Fruit fly (Drosophila melanogaster) whole organism, embryonic: Measurements from ENCODE around the gene Bruce.

Source experiments
- ATbp ChIP-seq: fragments of 200-800 bp; sonication (Bioruptor generic); optimal IDR thresholded peaks from 2 replicates; lab custom pipeline; 2017; ENCODE audit warnings: missing biosample characterization, mild to moderate bottlenecking, missing genetic modification characterization, missing genetic modification reagents
- Asciz ChIP-seq: fragments of 200-800 bp; sonication (Bioruptor generic); optimal IDR thresholded peaks from 2 replicates; lab custom pipeline; 2017; ENCODE audit warnings: missing biosample characterization, mild to moderate bottlenecking, missing genetic modification characterization, missing genetic modification reagents
- Awh ChIP-seq: fragments of 200-800 bp; sonication (Bioruptor generic); IDR thresholded peaks from 2 replicates; pipeline ENCODE4, ENCODE4 v1.3.6; 2022; ENCODE audit warnings: missing biosample characterization, missing genetic modification characterization
- CG10147 ChIP-seq: fragments of 200-800 bp; sonication (Bioruptor generic); optimal IDR thresholded peaks from 2 replicates; lab custom pipeline; 2019; ENCODE audit warnings: missing biosample characterization, mild to moderate bottlenecking, missing genetic modification characterization, moderate library complexity
- CG10274 ChIP-seq: fragments of 200-800 bp; sonication (Bioruptor generic); optimal IDR thresholded peaks from 3 replicates; lab custom pipeline; 2017; ENCODE audit warnings: missing biosample characterization, mild to moderate bottlenecking, missing genetic modification characterization
- CG10565 ChIP-seq: fragments of 200-800 bp; sonication (Bioruptor generic); optimal IDR thresholded peaks from 3 replicates; lab custom pipeline; 2016; ENCODE audit warnings: missing biosample characterization, mild to moderate bottlenecking, missing genetic modification characterization
- CG11560 ChIP-seq: fragments of 200-800 bp; sonication (Bioruptor generic); IDR thresholded peaks from 3 replicates; pipeline ENCODE4 v1.3.6; 2022; ENCODE audit warnings: missing biosample characterization, missing genetic modification characterization
- CG11723 ChIP-seq: fragments of 200-800 bp; sonication (Bioruptor generic); optimal IDR thresholded peaks from 2 replicates; lab custom pipeline; 2017; ENCODE audit warnings: missing biosample characterization, mild to moderate bottlenecking, missing genetic modification characterization
- CG12219 ChIP-seq: fragments of 200-800 bp; sonication (Bioruptor generic); optimal IDR thresholded peaks from 3 replicates; lab custom pipeline; 2018; ENCODE audit warnings: missing biosample characterization, mild to moderate bottlenecking, missing genetic modification characterization
- CG12299 ChIP-seq: fragments of 200-800 bp; sonication (Bioruptor generic); optimal IDR thresholded peaks from 2 replicates; lab custom pipeline; 2018; ENCODE audit warnings: missing biosample characterization, mild to moderate bottlenecking, missing genetic modification characterization
- CG12391 ChIP-seq: fragments of 200-800 bp; sonication (Bioruptor generic); optimal IDR thresholded peaks from 3 replicates; lab custom pipeline; 2018; ENCODE audit warnings: missing biosample characterization, mild to moderate bottlenecking, missing genetic modification characterization, moderate library complexity
- CG12659 ChIP-seq: fragments of 200-800 bp; sonication (Bioruptor generic); optimal IDR thresholded peaks from 3 replicates; lab custom pipeline; 2017; ENCODE audit warnings: mild to moderate bottlenecking, missing biosample characterization, missing genetic modification reagents, missing genetic modification characterization
- CG13296 ChIP-seq: fragments of 200-800 bp; sonication (Bioruptor generic); optimal IDR thresholded peaks from 3 replicates; lab custom pipeline; 2018; ENCODE audit warnings: missing biosample characterization, mild to moderate bottlenecking, missing genetic modification characterization
- CG17612 ChIP-seq: fragments of 200-800 bp; sonication (Bioruptor generic); IDR thresholded peaks from 2 replicates; pipeline ENCODE4 v1.3.6; 2022; ENCODE audit warnings: missing biosample characterization, missing genetic modification characterization
- CG17802 ChIP-seq: fragments of 200-800 bp; sonication (Bioruptor generic); optimal IDR thresholded peaks from 2 replicates; lab custom pipeline; 2018; ENCODE audit warnings: missing biosample characterization, mild to moderate bottlenecking, missing genetic modification characterization, moderate library complexity
- CG18599 ChIP-seq: fragments of 200-800 bp; sonication (Bioruptor generic); optimal IDR thresholded peaks from 3 replicates; lab custom pipeline; 2017; ENCODE audit warnings: missing biosample characterization, missing genetic modification characterization, mild to moderate bottlenecking, moderate library complexity, missing genetic modification reagents
- CG2202 ChIP-seq: fragments of 200-800 bp; sonication (Bioruptor generic); optimal IDR thresholded peaks from 2 replicates; lab custom pipeline; 2018; ENCODE audit warnings: missing biosample characterization, mild to moderate bottlenecking, missing genetic modification characterization
- CG2712 ChIP-seq: fragments of 200-800 bp; optimal IDR thresholded peaks from 3 replicates; lab custom pipeline; 2019; ENCODE audit warnings: missing biosample characterization, mild to moderate bottlenecking, missing genetic modification characterization, moderate library complexity
- CG3163 ChIP-seq: fragments of 200-800 bp; sonication (Bioruptor generic); optimal IDR thresholded peaks from 3 replicates; lab custom pipeline; 2016; ENCODE audit warnings: missing biosample characterization, missing genetic modification characterization
- CG34224 ChIP-seq: fragments of 200-800 bp; sonication (Bioruptor generic); IDR thresholded peaks from 3 replicates; pipeline ENCODE4 v1.3.6; 2022; ENCODE audit warnings: missing biosample characterization, missing genetic modification characterization; ENCODE audit not compliant: partially characterized antibody
- CG34422 ChIP-seq: fragments of 200-800 bp; sonication (Bioruptor generic); IDR thresholded peaks from 3 replicates; pipeline ENCODE4 v1.3.6; 2022; ENCODE audit warnings: missing biosample characterization, missing genetic modification characterization
- CG4404 ChIP-seq: fragments of 200-800 bp; sonication (Bioruptor generic); IDR thresholded peaks from 2 replicates; pipeline ENCODE4 v1.3.6; 2022; ENCODE audit warnings: missing biosample characterization, missing genetic modification characterization
- CG7839 ChIP-seq: fragments of 200-800 bp; sonication (Bioruptor generic); optimal IDR thresholded peaks from 3 replicates; lab custom pipeline; 2018; ENCODE audit warnings: missing biosample characterization, mild to moderate bottlenecking, missing genetic modification characterization, moderate library complexity
- CG7987 ChIP-seq: fragments of 200-800 bp; sonication (Bioruptor generic); optimal IDR thresholded peaks from 2 replicates; lab custom pipeline; 2018; ENCODE audit warnings: missing biosample characterization, mild to moderate bottlenecking, missing genetic modification characterization, moderate library complexity
- CG8359 ChIP-seq: fragments of 200-800 bp; sonication (Bioruptor generic); optimal IDR thresholded peaks from 2 replicates; lab custom pipeline; 2017; ENCODE audit warnings: missing biosample characterization, mild to moderate bottlenecking, missing genetic modification characterization, borderline replicate concordance
- CrebB ChIP-seq: fragments of 200-800 bp; sonication (Bioruptor generic); optimal IDR thresholded peaks from 3 replicates; lab custom pipeline; 2018; ENCODE audit warnings: missing biosample characterization, mild to moderate bottlenecking, missing genetic modification characterization
- Dref ChIP-seq: fragments of 200-800 bp; sonication (Bioruptor generic); IDR thresholded peaks from 2 replicates; pipeline ENCODE4 v1.3.6; 2022; ENCODE audit warnings: missing biosample characterization, missing genetic modification characterization
- Eip74EF ChIP-seq, 2 experiments: fragments of 200-800 bp in 1 of 2; fragments of >200 bp in 1 of 2; sonication (Bioruptor generic) in 1 of 2; optimal IDR thresholded peaks; 2 replicates each; lab custom pipeline; 2017 to 2019; ENCODE audit warnings: missing biosample characterization in 2 of 2, missing genetic modification characterization in 2 of 2, mild to moderate bottlenecking in 1 of 2, moderate library complexity in 1 of 2
- Kr ChIP-seq: fragments of 200-800 bp; sonication (Bioruptor generic); optimal IDR thresholded peaks from 2 replicates; lab custom pipeline; 2017; ENCODE audit warnings: missing biosample characterization, mild to moderate bottlenecking, missing genetic modification characterization
- MESR4 ChIP-seq: fragments of 200-800 bp; sonication (Bioruptor generic); optimal IDR thresholded peaks from 2 replicates; lab custom pipeline; 2018; ENCODE audit warnings: missing biosample characterization, mild to moderate bottlenecking, missing genetic modification characterization, moderate library complexity
- Mad ChIP-seq: fragments of 200-800 bp; sonication (Bioruptor generic); optimal IDR thresholded peaks from 2 replicates; lab custom pipeline; 2016; ENCODE audit warnings: missing biosample characterization, missing genetic modification characterization
- Rfx ChIP-seq: fragments of 200-800 bp; sonication (Bioruptor generic); IDR thresholded peaks from 2 replicates; pipeline ENCODE4 v1.3.6; 2022; ENCODE audit warnings: missing biosample characterization, missing genetic modification characterization
- Side ChIP-seq: fragments of 200-800 bp; sonication (Bioruptor generic); optimal IDR thresholded peaks from 2 replicates; lab custom pipeline; 2016; ENCODE audit warnings: missing biosample characterization, missing genetic modification characterization
- ab ChIP-seq: fragments of 200-800 bp; sonication (Bioruptor generic); optimal IDR thresholded peaks from 2 replicates; lab custom pipeline; 2016; ENCODE audit warnings: missing biosample characterization, missing genetic modification characterization
- ash1 ChIP-seq: fragments of 200-800 bp; sonication (Bioruptor generic); optimal IDR thresholded peaks from 2 replicates; lab custom pipeline; 2018; ENCODE audit warnings: missing biosample characterization, mild to moderate bottlenecking, missing genetic modification characterization
- corto ChIP-seq: fragments of 200-800 bp; sonication (Bioruptor generic); optimal IDR thresholded peaks from 2 replicates; lab custom pipeline; 2016; ENCODE audit warnings: missing biosample characterization, mild to moderate bottlenecking, missing genetic modification characterization, moderate library complexity
- hkb ChIP-seq, 2 experiments: fragments of 200-800 bp in 1 of 2; fragments of >200 bp in 1 of 2; sonication (Bioruptor generic) in 1 of 2; IDR thresholded peaks in 1 of 2; optimal IDR thresholded peaks in 1 of 2; 2 replicates each; pipeline versions ENCODE4 v1.3.6 to Lab custom; 2017 to 2022; ENCODE audit warnings: missing biosample characterization in 1 of 2, missing genetic modification characterization in 1 of 2
- insv ChIP-seq, 2 experiments: fragments of 200-800 bp; sonication (Bioruptor generic); optimal IDR thresholded peaks; 3 replicates each; lab custom pipeline; 2016 to 2018; ENCODE audit warnings: missing biosample characterization in 2 of 2, missing genetic modification characterization in 2 of 2
- jing ChIP-seq: fragments of 200-800 bp; sonication (Bioruptor generic); optimal IDR thresholded peaks from 2 replicates; lab custom pipeline; 2018; ENCODE audit warnings: missing biosample characterization, mild to moderate bottlenecking, missing genetic modification characterization
- kay ChIP-seq: fragments of 200-800 bp; sonication (Bioruptor generic); optimal IDR thresholded peaks from 2 replicates; lab custom pipeline; 2016; ENCODE audit warnings: missing biosample characterization, missing genetic modification characterization
- lmd ChIP-seq: fragments of 200-800 bp; sonication (Bioruptor generic); IDR thresholded peaks from 2 replicates; pipeline ENCODE4 v1.3.6; 2022; ENCODE audit warnings: missing biosample characterization, missing genetic modification characterization
- peb ChIP-seq: fragments of 200-800 bp; sonication (Bioruptor generic); IDR thresholded peaks from 2 replicates; pipeline ENCODE4 v1.3.6; 2022; ENCODE audit warnings: missing biosample characterization, missing genetic modification characterization
- phol ChIP-seq: fragments of 200-800 bp; sonication (Bioruptor generic); optimal IDR thresholded peaks from 3 replicates; lab custom pipeline; 2018; ENCODE audit warnings: missing biosample characterization, mild to moderate bottlenecking, missing genetic modification characterization, moderate library complexity
- sd ChIP-seq: fragments of 200-800 bp; sonication (Bioruptor generic); optimal IDR thresholded peaks from 3 replicates; lab custom pipeline; 2018; ENCODE audit warnings: missing biosample characterization, mild to moderate bottlenecking, missing genetic modification characterization, moderate library complexity
- sim ChIP-seq: fragments of 200-800 bp; sonication (Bioruptor generic); IDR thresholded peaks from 2 replicates; pipeline ENCODE4 v1.3.6; 2022; ENCODE audit warnings: missing biosample characterization, missing genetic modification characterization
- ttk ChIP-seq: fragments of 200-800 bp; sonication (Bioruptor generic); IDR thresholded peaks from 2 replicates; pipeline ENCODE4 v2.1.2; 2022; ENCODE audit warnings: missing biosample characterization, missing genetic modification characterization

Bruce gene

DNA sequence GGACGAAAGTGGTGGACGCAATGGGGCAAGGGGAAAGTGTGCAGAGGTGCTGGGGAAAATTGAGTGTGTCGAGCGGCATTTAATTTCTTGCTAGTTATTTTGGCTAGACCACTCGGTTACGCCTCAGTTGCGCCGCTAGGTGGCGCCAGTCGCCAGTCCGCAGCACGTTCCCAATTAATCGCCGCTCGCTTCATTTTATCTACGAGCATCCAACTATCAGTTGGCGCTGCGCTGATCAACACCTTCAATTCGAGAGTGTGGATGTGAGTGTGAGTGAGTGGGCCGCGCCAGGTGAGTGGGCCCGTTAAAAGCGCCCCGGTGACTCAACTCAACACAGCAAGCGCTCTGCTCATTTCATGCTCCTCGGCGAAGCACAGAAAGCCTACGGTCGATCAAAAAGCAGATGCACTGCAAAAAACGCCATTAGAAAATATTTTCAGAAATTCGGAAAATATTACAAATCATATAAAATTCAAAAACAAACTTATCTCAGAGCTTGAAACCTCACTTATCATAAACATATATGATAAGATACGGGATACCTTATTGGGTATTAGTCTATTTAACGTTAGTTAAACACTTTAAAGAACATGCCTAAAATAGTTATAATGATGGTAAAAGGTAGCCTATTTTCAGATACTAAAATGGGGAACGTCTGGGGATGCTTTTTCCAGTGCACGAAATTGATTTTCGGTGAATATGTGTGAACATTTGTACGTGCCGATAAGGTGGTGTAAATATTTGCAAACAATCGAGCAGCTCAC lies 62.9 kb downstream of the Bruce start (continued):
- TF ChIP-seq Awh (GFP tag; lab: Robert Waterston, UW) (peak; percentile 60; the same call in 1 of the 2 replicates), CG10147 (GFP tag; lab: Kevin White, UChicago) (peak; percentile 81), Side (GFP tag; lab: Kevin White, UChicago) (peak; percentile 36), insv (GFP tag; optimal IDR thresholded peaks at IDR 0.05; lab: Kevin White, UChicago) (peak in 1 of 2 experiments; percentile 5), kay (GFP tag; lab: Kevin White, UChicago) (peak; percentile 82), Rfx (GFP tag; lab: Robert Waterston, UW) (peak; percentile 83), hkb (optimal IDR thresholded peaks at IDR 0.05; lab: Kevin White, UChicago) (no peak), hkb (GFP tag; IDR thresholded peaks at IDR 0.05; lab: Robert Waterston, UW) (peak; percentile 85), CG12299 (peak; percentile 60), peb (GFP tag; lab: Robert Waterston, UW) (peak; percentile 46; the same call in 1 of the 2 replicates), CG2202 (tag; lab: Kevin White, UChicago) (peak; percentile 11), CG10565 (GFP tag; lab: Kevin White, UChicago) (peak; percentile 45), CG8359 (GFP tag; lab: Kevin White, UChicago) (peak; percentile 39), ab (GFP tag; lab: Kevin White, UChicago) (peak; percentile 31), CG34224 (GFP tag; lab: Robert Waterston, UW) (peak; percentile 19; the same call in 1 of the 3 replicates), CG7839 (tag; lab: Kevin White, UChicago) (peak; percentile 90), CG12219 (GFP tag; lab: Kevin White, UChicago) (peak; percentile 76), ttk (GFP tag; lab: Robert Waterston, UW) (peak; percentile 56), Kr (no peak), CG34422 (peak; percentile 53; the same call in 2 of the 3 replicates), sd (peak; percentile 54), CG3163 (GFP tag; lab: Kevin White, UChicago) (peak; percentile 55), Asciz (GFP tag; lab: Kevin White, UChicago) (peak; percentile 86), jing (GFP tag; lab: Kevin White, UChicago) (peak; percentile 72), ATbp (peak; percentile 78), CG4404 (GFP tag; lab: Robert Waterston, UW) (peak; percentile 54), phol (tag; lab: Kevin White, UChicago) (peak; percentile 87), CrebB (peak; percentile 65), CG11560 (tag; lab: Robert Waterston, UW) (0 out of 3 replicates have a peak, but pooled peaks have one; percentile 45), Mad (GFP tag; lab: Kevin White, UChicago) (peak; percentile 71), CG12659 (GFP tag; lab: Kevin White, UChicago) (peak; percentile 91), CG17802 (tag; lab: Kevin White, UChicago) (peak; percentile 33), ash1 (GFP tag; lab: Kevin White, UChicago) (no peak), MESR4 (GFP tag; lab: Kevin White, UChicago) (no peak), sim (GFP tag; lab: Robert Waterston, UW) (no peak), Eip74EF (GFP tag; optimal IDR thresholded peaks at IDR 0.05; lab: Kevin White, UChicago) (peak in 1 of 2 experiments; percentile 83), CG12391 (tag; lab: Kevin White, UChicago) (peak; percentile 86), CG13296 (GFP tag; lab: Kevin White, UChicago) (peak; percentile 81), lmd (peak; percentile 80), CG10274 (GFP tag; lab: Kevin White, UChicago) (peak; percentile 54), CG2712 (tag; lab: Kevin White, UChicago) (peak; percentile 84), CG17612 (GFP tag; lab: Robert Waterston, UW) (no peak), CG7987 (GFP tag; lab: Kevin White, UChicago) (peak; percentile 28), CG11723 (GFP tag; lab: Kevin White, UChicago) (peak; percentile 67), CG18599 (peak; percentile 88), Dref (no peak), corto (GFP tag; lab: Kevin White, UChicago) (peak; percentile 67)
